Worm (Caenorhabditis elegans): ENCODE results near the gene srb-1.

Gene srb-1

DNA sequence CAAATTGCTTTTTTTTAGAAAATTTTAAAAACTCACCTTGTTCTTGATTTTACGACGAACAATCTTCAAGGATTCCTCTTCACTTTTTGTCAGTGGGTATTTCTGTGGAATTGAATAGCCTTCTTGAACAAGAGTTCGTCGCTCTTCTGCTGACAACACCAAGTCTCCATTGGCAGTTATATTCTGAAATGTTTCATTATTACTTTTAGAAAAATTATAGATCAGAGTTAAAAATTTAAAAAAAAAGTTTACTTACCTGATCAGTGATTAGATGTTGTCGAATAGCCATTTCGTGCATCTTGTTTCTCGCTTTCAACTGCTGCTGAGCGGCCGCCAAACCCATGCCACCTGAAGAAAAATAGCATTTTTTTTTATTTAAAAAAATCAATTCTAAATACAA lies 9.4 kb upstream of the srb-1 start:
- TF ChIP-seq sea-1 (GFP tag; conservative IDR thresholded peaks at IDR 0.05) (no peak), tbx-11 (GFP tag; IDR thresholded peaks at IDR 0.05) (no peak), ceh-36 (tag; optimal IDR thresholded peaks at IDR 0.05) (no peak)

ce11 chrII:5178609-5179008 lies 7.8 kb upstream of the srb-1 start:
- TF ChIP-seq aly-1 (tag; optimal IDR thresholded peaks at IDR 0.05) (no peak), scrt-1 (GFP tag; IDR thresholded peaks at IDR 0.05) (no peak), ceh-36 (tag; optimal IDR thresholded peaks at IDR 0.05) (no peak), B0310.2 (tag; optimal IDR thresholded peaks at IDR 0.05) (no peak), tbx-37 (GFP tag; conservative IDR thresholded peaks at IDR 0.05) (no peak), tra-4 (tag; optimal IDR thresholded peaks at IDR 0.05) (no peak), ceh-13 (GFP tag; optimal IDR thresholded peaks at IDR 0.05) (no peak), pes-1 (GFP tag; IDR thresholded peaks at IDR 0.05) (no peak), flt-1 (GFP tag; IDR thresholded peaks at IDR 0.05) (no peak), ets-7 (tag; optimal IDR thresholded peaks at IDR 0.05) (no peak), hnd-1 (tag; optimal IDR thresholded peaks at IDR 0.05) (no peak), F13C5.2 (tag; optimal IDR thresholded peaks at IDR 0.05) (no peak), ama-1 (optimal IDR thresholded peaks at IDR 0.05) (no peak), hmg-4 (GFP tag; optimal IDR thresholded peaks at IDR 0.05) (no peak), tbx-11 (GFP tag; IDR thresholded peaks at IDR 0.05) (no peak)

DNA sequence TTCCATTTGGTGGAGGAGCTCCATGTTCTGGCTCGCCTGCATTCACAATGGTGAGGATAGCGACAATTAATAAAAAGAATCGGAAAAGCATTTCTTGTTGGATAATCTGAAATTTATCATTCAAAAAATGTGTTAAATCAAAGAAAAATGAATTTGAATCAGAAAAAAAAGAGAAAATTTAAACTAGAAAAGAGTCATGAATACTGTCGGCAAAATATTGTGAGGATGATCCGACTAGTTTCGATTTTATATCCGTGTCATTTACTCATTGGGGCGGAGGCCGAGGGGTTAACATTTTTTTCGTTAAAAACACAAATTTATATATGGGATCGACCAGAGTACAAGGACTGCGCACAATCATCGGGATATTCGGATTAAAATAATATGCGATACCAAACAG lies 7.1 kb upstream of the srb-1 start, which contains the start of gene C27D6.12:
Gene C27D6.12, minus strand, starts transcription at position 101 of the 400 bp plus-strand sequence.
- TF ChIP-seq ama-1 (optimal IDR thresholded peaks at IDR 0.05), result no peak
- no peak for TF ChIP-seq sea-1 (GFP tag; conservative IDR thresholded peaks at IDR 0.05)
- no peak for TF ChIP-seq ceh-36 (tag; optimal IDR thresholded peaks at IDR 0.05)
- TF ChIP-seq B0310.2 (tag; optimal IDR thresholded peaks at IDR 0.05), result no peak
- TF ChIP-seq scrt-1 (GFP tag; IDR thresholded peaks at IDR 0.05), result no peak
- TF ChIP-seq F13C5.2 (tag; optimal IDR thresholded peaks at IDR 0.05), result no peak
- no peak for TF ChIP-seq pes-1 (GFP tag; IDR thresholded peaks at IDR 0.05)
- TF ChIP-seq tbx-11 (GFP tag; IDR thresholded peaks at IDR 0.05), result no peak
- no peak for TF ChIP-seq hmbx-1 (tag; optimal IDR thresholded peaks at IDR 0.05)
- no peak for TF ChIP-seq hmg-4 (GFP tag; optimal IDR thresholded peaks at IDR 0.05)
- TF ChIP-seq hnd-1 (tag; optimal IDR thresholded peaks at IDR 0.05), result no peak
- TF ChIP-seq aly-1 (tag; optimal IDR thresholded peaks at IDR 0.05), result no peak
- no peak for TF ChIP-seq flt-1 (GFP tag; IDR thresholded peaks at IDR 0.05)
- TF ChIP-seq tra-4 (tag; optimal IDR thresholded peaks at IDR 0.05), result no peak
- no peak for TF ChIP-seq ets-7 (tag; optimal IDR thresholded peaks at IDR 0.05)
- TF ChIP-seq tbx-37 (GFP tag; conservative IDR thresholded peaks at IDR 0.05), result no peak
- no peak for TF ChIP-seq ceh-13 (GFP tag; optimal IDR thresholded peaks at IDR 0.05)

DNA sequence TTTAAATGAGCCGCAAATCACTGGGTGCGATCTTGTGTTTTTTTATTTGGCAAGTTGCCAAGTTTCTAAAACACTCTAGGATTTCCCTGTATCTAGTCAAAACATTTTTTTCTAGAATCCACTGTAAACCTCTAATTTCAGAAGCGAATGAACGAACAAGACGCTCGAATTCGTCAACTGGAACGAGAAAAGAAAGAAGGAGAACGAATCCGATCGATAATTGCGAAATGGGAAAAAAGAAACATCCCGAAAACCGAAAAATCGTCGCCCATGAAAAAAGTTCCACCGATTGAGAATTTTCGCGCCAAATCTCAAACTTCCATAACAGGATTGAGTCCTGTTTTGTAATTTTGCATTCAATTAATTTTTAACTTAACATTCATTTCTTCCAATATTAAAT lies 6.1 kb upstream of the srb-1 start:
- TF ChIP-seq ceh-36 (tag; optimal IDR thresholded peaks at IDR 0.05) (no peak), hnd-1 (tag; optimal IDR thresholded peaks at IDR 0.05) (no peak), flt-1 (GFP tag; IDR thresholded peaks at IDR 0.05) (no peak), hmbx-1 (tag; optimal IDR thresholded peaks at IDR 0.05) (no peak), sea-1 (GFP tag; conservative IDR thresholded peaks at IDR 0.05) (no peak), pes-1 (GFP tag; IDR thresholded peaks at IDR 0.05) (no peak), tbx-11 (GFP tag; IDR thresholded peaks at IDR 0.05) (no peak), B0310.2 (tag; optimal IDR thresholded peaks at IDR 0.05) (no peak)

DNA sequence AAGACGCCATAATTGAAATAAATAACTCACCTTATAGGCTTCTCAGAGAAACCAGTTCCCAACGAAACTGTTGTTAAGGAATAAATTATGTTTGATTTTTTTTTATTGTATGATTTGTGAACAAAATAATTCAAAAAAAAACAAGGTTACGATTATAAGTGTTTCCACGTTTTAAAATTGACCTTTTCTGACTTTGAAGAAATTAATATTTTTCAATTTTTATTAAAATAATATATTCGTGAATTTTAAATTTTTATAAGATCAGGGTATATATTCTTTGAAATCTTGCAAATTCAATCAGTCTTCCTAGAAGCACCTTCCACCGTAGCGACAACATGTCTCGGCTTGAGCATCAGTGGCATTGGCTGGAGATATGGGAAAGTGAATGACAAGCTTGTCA lies 3.5 kb upstream of the srb-1 start, which contains the start of gene C27D6.3:
Gene C27D6.3, minus strand, starts transcription at position 101 of the 400 bp plus-strand sequence.
- no peak for TF ChIP-seq aly-1 (tag; optimal IDR thresholded peaks at IDR 0.05)
- no peak for TF ChIP-seq hnd-1 (tag; optimal IDR thresholded peaks at IDR 0.05)
- TF ChIP-seq ama-1 (optimal IDR thresholded peaks at IDR 0.05), result no peak
- no peak for TF ChIP-seq pes-1 (GFP tag; IDR thresholded peaks at IDR 0.05)
- no peak for TF ChIP-seq tbx-37 (GFP tag; conservative IDR thresholded peaks at IDR 0.05)
- no peak for TF ChIP-seq B0310.2 (tag; optimal IDR thresholded peaks at IDR 0.05)
- no peak for TF ChIP-seq hmg-4 (GFP tag; optimal IDR thresholded peaks at IDR 0.05)
- TF ChIP-seq ceh-36 (tag; optimal IDR thresholded peaks at IDR 0.05), result no peak
- no peak for TF ChIP-seq tbx-11 (GFP tag; IDR thresholded peaks at IDR 0.05)
- no peak for TF ChIP-seq F13C5.2 (tag; optimal IDR thresholded peaks at IDR 0.05)
- no peak for TF ChIP-seq scrt-1 (GFP tag; IDR thresholded peaks at IDR 0.05)
- no peak for TF ChIP-seq tra-4 (tag; optimal IDR thresholded peaks at IDR 0.05)
- TF ChIP-seq ets-7 (tag; optimal IDR thresholded peaks at IDR 0.05), result no peak
- no peak for TF ChIP-seq ceh-13 (GFP tag; optimal IDR thresholded peaks at IDR 0.05)
- TF ChIP-seq hmbx-1 (tag; optimal IDR thresholded peaks at IDR 0.05), result no peak
- no peak for TF ChIP-seq flt-1 (GFP tag; IDR thresholded peaks at IDR 0.05)
- no peak for TF ChIP-seq sea-1 (GFP tag; conservative IDR thresholded peaks at IDR 0.05)

DNA sequence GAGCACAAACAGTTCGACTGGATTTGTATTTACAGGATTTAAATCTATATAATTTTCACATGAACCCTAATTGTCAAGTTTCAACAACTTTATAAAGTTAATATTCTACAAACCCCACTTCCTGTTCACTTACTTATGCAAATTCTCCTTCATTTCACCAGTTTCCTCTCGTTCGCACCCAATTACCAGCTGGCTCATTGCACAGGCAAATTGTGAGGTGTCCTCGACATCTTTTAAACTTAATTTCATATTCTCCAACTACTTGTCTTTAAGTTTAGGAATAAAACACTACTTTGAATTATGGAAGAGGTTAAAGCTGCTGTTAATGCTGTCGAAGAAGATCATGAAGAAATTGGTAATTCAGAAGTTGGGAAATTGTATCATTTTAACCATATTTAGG lies 1.6 kb upstream of the srb-1 start, which contains the start of gene C27D6.1:
Gene C27D6.1, plus strand, starts transcription at position 301 of the 400 bp plus-strand sequence.
- TF ChIP-seq aly-1 (tag; optimal IDR thresholded peaks at IDR 0.05) (no peak), ets-7 (tag; optimal IDR thresholded peaks at IDR 0.05) (no peak), scrt-1 (GFP tag; IDR thresholded peaks at IDR 0.05) (no peak), hmg-4 (GFP tag; optimal IDR thresholded peaks at IDR 0.05) (no peak), ama-1 (optimal IDR thresholded peaks at IDR 0.05) (no peak), F13C5.2 (tag; optimal IDR thresholded peaks at IDR 0.05) (no peak)

DNA sequence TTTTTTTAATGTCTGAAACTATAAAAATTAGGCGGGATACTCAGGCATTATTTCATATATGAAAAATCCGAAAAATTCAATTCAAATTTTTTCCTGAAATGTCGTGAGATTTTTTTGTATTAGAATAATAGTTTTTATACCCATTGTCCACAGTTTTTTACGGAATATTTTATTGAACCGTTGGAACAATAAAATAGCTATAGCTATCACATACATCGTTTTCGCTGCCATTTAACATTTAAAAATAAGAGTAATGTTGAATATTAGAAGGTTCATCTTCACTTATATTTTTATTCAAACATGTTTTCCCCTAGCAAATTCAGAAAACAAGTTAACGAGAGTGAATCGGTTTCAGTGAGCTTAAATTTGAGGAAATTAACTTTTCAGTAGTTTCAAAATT lies 778 bp upstream of the srb-1 start, which contains the start of gene C27D6.15:
Gene C27D6.15, plus strand, starts transcription at position 301 of the 400 bp plus-strand sequence.
- TF ChIP-seq hmg-4 (GFP tag; optimal IDR thresholded peaks at IDR 0.05), result no peak
- TF ChIP-seq flt-1 (GFP tag; IDR thresholded peaks at IDR 0.05), result no peak
- TF ChIP-seq tbx-37 (GFP tag; conservative IDR thresholded peaks at IDR 0.05), result no peak
- no peak for TF ChIP-seq F13C5.2 (tag; optimal IDR thresholded peaks at IDR 0.05)
- TF ChIP-seq B0310.2 (tag; optimal IDR thresholded peaks at IDR 0.05), result no peak
- no peak for TF ChIP-seq aly-1 (tag; optimal IDR thresholded peaks at IDR 0.05)
- no peak for TF ChIP-seq ets-7 (tag; optimal IDR thresholded peaks at IDR 0.05)
- no peak for TF ChIP-seq tbx-11 (GFP tag; IDR thresholded peaks at IDR 0.05)
- TF ChIP-seq hnd-1 (tag; optimal IDR thresholded peaks at IDR 0.05), result no peak
- no peak for TF ChIP-seq ceh-13 (GFP tag; optimal IDR thresholded peaks at IDR 0.05)
- no peak for TF ChIP-seq hmbx-1 (tag; optimal IDR thresholded peaks at IDR 0.05)
- TF ChIP-seq tra-4 (tag; optimal IDR thresholded peaks at IDR 0.05), result no peak
- no peak for TF ChIP-seq ceh-36 (tag; optimal IDR thresholded peaks at IDR 0.05)

ce11 chrII:5166738-5167137 lies 4.1 kb downstream of the srb-1 start, which contains the start of gene srb-3:
srb-3 (minus strand) TSS chrII:5166838.
- TF ChIP-seq ceh-36 (tag; optimal IDR thresholded peaks at IDR 0.05), result no peak
- no peak for TF ChIP-seq F13C5.2 (tag; optimal IDR thresholded peaks at IDR 0.05)
- TF ChIP-seq hmg-4 (GFP tag; optimal IDR thresholded peaks at IDR 0.05), result no peak
- no peak for TF ChIP-seq scrt-1 (GFP tag; IDR thresholded peaks at IDR 0.05)
- TF ChIP-seq B0310.2 (tag; optimal IDR thresholded peaks at IDR 0.05), result no peak

Data from whole organism, early embryonic.